Fruit fly (Drosophila melanogaster): ENCODE measurements around the gene Surf4.

Surf4 gene

DNA sequence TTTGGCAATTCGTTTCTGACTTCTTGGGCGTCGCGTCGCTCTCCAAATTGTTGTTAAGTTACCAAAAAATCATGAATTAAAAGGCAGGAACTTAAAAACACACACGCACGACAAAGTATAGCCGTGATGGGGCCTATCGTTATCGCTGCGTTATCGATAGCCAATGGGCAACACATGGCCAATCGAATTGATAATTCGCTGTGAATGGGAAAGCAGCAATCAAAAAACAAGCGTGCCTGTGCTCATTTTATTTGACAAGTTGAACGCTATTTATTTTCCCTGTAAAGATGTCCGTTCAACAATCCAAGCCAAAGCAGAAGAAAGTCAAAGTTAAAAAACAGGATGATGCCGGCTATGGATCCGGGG lies at the start of gene Surf4, which contains the start of gene CG31301 (continued):
- no peak for TF ChIP-seq CG10654 (GFP tag; optimal IDR thresholded peaks at IDR 0.05)
- TF ChIP-seq Six4 (GFP tag; optimal IDR thresholded peaks at IDR 0.05): no peak
- no peak for TF ChIP-seq ase (GFP tag; IDR thresholded peaks at IDR 0.05)
- no peak for TF ChIP-seq Spps (tag; optimal IDR thresholded peaks at IDR 0.05)
- TF ChIP-seq Ravus (GFP tag; IDR thresholded peaks at IDR 0.05): no peak
- no peak for TF ChIP-seq pb (GFP tag; optimal IDR thresholded peaks at IDR 0.05)
- TF ChIP-seq croc (GFP tag; conservative IDR thresholded peaks at IDR 0.05): no peak
- peak; percentile 2 for TF ChIP-seq HmgZ (tag; optimal IDR thresholded peaks at IDR 0.05)
- TF ChIP-seq CG12299 (tag; optimal IDR thresholded peaks at IDR 0.05): no peak
- no peak for TF ChIP-seq fu2 (GFP tag; optimal IDR thresholded peaks at IDR 0.05)
- no peak for TF ChIP-seq dimm (GFP tag; IDR thresholded peaks at IDR 0.05)
- TF ChIP-seq gfzf (GFP tag; optimal IDR thresholded peaks at IDR 0.05): no peak
- no peak for TF ChIP-seq CG18599 (GFP tag; optimal IDR thresholded peaks at IDR 0.05)
- TF ChIP-seq crp (GFP tag; optimal IDR thresholded peaks at IDR 0.05): peak in 1 of 2 experiments; percentile 52
- no peak for TF ChIP-seq CG13424 (tag; optimal IDR thresholded peaks at IDR 0.05)
- no peak for TF ChIP-seq Side (GFP tag; optimal IDR thresholded peaks at IDR 0.05)
- TF ChIP-seq sc (optimal IDR thresholded peaks at IDR 0.05): no peak
- TF ChIP-seq sc (GFP tag; optimal IDR thresholded peaks at IDR 0.05): no peak
- no peak for TF ChIP-seq oc (tag; optimal IDR thresholded peaks at IDR 0.05)
- peak; percentile 51; the same call in 2 of the 3 replicates for TF ChIP-seq knrl (GFP tag; IDR thresholded peaks at IDR 0.05; ENCODE audit: partially characterized antibody)
- no peak for TF ChIP-seq CG17568 (GFP tag; optimal IDR thresholded peaks at IDR 0.05)
- TF ChIP-seq CG31365 (tag; optimal IDR thresholded peaks at IDR 0.05): no peak
- peak; percentile 76 for TF ChIP-seq Bgb (GFP tag; IDR thresholded peaks at IDR 0.05; ENCODE audit: partially characterized antibody)
- TF ChIP-seq CG14441 (GFP tag; IDR thresholded peaks at IDR 0.05): no peak
- TF ChIP-seq CG15696 (tag; optimal IDR thresholded peaks at IDR 0.05): no peak
- no peak for TF ChIP-seq Hey (tag; optimal IDR thresholded peaks at IDR 0.05)
- TF ChIP-seq yki (optimal IDR thresholded peaks at IDR 0.05): no peak
- no peak for TF ChIP-seq Hr39 (optimal IDR thresholded peaks at IDR 0.05)
- no peak for TF ChIP-seq btn (GFP tag; optimal IDR thresholded peaks at IDR 0.05)
- TF ChIP-seq CG5953 (GFP tag; IDR thresholded peaks at IDR 0.05): no peak
- no peak for TF ChIP-seq eve (GFP tag; optimal IDR thresholded peaks at IDR 0.05)
- TF ChIP-seq CG7987 (GFP tag; optimal IDR thresholded peaks at IDR 0.05): peak; percentile 26
- no peak for TF ChIP-seq CG6813 (GFP tag; optimal IDR thresholded peaks at IDR 0.05)
- peak; percentile 61; the same call in 3 of the 4 replicates for TF ChIP-seq Dll (GFP tag; IDR thresholded peaks at IDR 0.05; ENCODE audit: partially characterized antibody)
- TF ChIP-seq Scr (GFP tag; IDR thresholded peaks at IDR 0.05; ENCODE audit: partially characterized antibody): peak; percentile 68; the same call in 1 of the 2 replicates
- TF ChIP-seq CG42726 (GFP tag; IDR thresholded peaks at IDR 0.05; ENCODE audit: partially characterized antibody): peak; percentile 29; the same call in 1 of the 2 replicates
- TF ChIP-seq lab (GFP tag; optimal IDR thresholded peaks at IDR 0.05): no peak
- no peak for TF ChIP-seq CG3838 (GFP tag; optimal IDR thresholded peaks at IDR 0.05)
- no peak for TF ChIP-seq Rx (GFP tag; IDR thresholded peaks at IDR 0.05)
- peak; percentile 71 for TF ChIP-seq Med (GFP tag)
- TF ChIP-seq HLH54F (GFP tag; optimal IDR thresholded peaks at IDR 0.05): no peak
- TF ChIP-seq tin (GFP tag; optimal IDR thresholded peaks at IDR 0.05): no peak
- no peak for TF ChIP-seq CG14667 (GFP tag; IDR thresholded peaks at IDR 0.05)
- TF ChIP-seq Lhr (GFP tag; optimal IDR thresholded peaks at IDR 0.05): no peak
- no peak for TF ChIP-seq lov (optimal IDR thresholded peaks at IDR 0.05)
- no peak for TF ChIP-seq lov (GFP tag; IDR thresholded peaks at IDR 0.05)
- TF ChIP-seq kni (GFP tag; optimal IDR thresholded peaks at IDR 0.05): no peak
- TF ChIP-seq CG9876 (GFP tag; optimal IDR thresholded peaks at IDR 0.05): no peak
- no peak for TF ChIP-seq bigmax (GFP tag; optimal IDR thresholded peaks at IDR 0.05)
- TF ChIP-seq CG30431 (GFP tag; optimal IDR thresholded peaks at IDR 0.05): no peak
- peak; percentile 77 for TF ChIP-seq zen2 (GFP tag; IDR thresholded peaks at IDR 0.05; ENCODE audit: partially characterized antibody)
- TF ChIP-seq CG16779 (GFP tag; IDR thresholded peaks at IDR 0.05): no peak
